Worm (Caenorhabditis elegans) whole organism, late embryonic: ENCODE results near the gene mam-2.

ENCODE experiments used
- C08G9.2 ChIP-seq: sonication (generic microtip); optimal IDR thresholded peaks from 2 replicates; lab custom pipeline; 2016; ENCODE audit warnings: mild to moderate bottlenecking, missing genetic modification characterization, moderate library complexity, missing compliant biosample characterization
- C38D4.7 ChIP-seq: fragments of 200-800 bp; sonication (Bioruptor generic); optimal IDR thresholded peaks from 2 replicates; lab custom pipeline; 2018; ENCODE audit warnings: mild to moderate bottlenecking, missing genetic modification characterization, moderate library complexity, missing compliant biosample characterization
- F13H6.1 ChIP-seq: sonication (generic microtip); optimal IDR thresholded peaks from 2 replicates; lab custom pipeline; 2016; ENCODE audit warnings: missing genetic modification characterization, missing compliant biosample characterization
- K02D7.2 ChIP-seq: sonication (generic microtip); optimal IDR thresholded peaks from 2 replicates; lab custom pipeline; 2017; ENCODE audit warnings: mild to moderate bottlenecking, missing genetic modification characterization, missing compliant biosample characterization
- K09A11.1 ChIP-seq: sonication (generic microtip); optimal IDR thresholded peaks from 2 replicates; lab custom pipeline; 2017; ENCODE audit warnings: antibody characterized with exemption, mild to moderate bottlenecking, missing genetic modification characterization, missing compliant biosample characterization; ENCODE audit not compliant: insufficient read depth
- T23F11.4 ChIP-seq: fragments of 200-800 bp; sonication (Bioruptor generic); optimal IDR thresholded peaks from 2 replicates; lab custom pipeline; 2018; ENCODE audit warnings: mild to moderate bottlenecking, missing genetic modification characterization, missing compliant biosample characterization
- ahr-1 ChIP-seq: sonication (generic microtip); optimal IDR thresholded peaks from 2 replicates; lab custom pipeline; 2016; ENCODE audit warnings: missing genetic modification characterization, missing compliant biosample characterization
- ceh-22 ChIP-seq: sonication (generic microtip); optimal IDR thresholded peaks from 2 replicates; lab custom pipeline; 2017; ENCODE audit warnings: missing biosample characterization, missing genetic modification characterization
- ceh-30 ChIP-seq: fragments of 150-350 bp; optimal IDR thresholded peaks from 2 replicates; lab custom pipeline; 2014; ENCODE audit warnings: missing biosample characterization, missing genetic modification characterization
- ceh-34 ChIP-seq: sonication (generic microtip); optimal IDR thresholded peaks from 2 replicates; lab custom pipeline; 2016; ENCODE audit warnings: mild to moderate bottlenecking, missing genetic modification characterization, missing compliant biosample characterization
- ceh-45 ChIP-seq: fragments of 200-800 bp; sonication (Bioruptor generic); IDR thresholded peaks from 2 replicates; pipeline ENCODE4 v1.3.6; 2022; ENCODE audit warnings: missing genetic modification reagents, missing genetic modification characterization, missing compliant biosample characterization
- ceh-9 ChIP-seq: sonication (generic microtip); optimal IDR thresholded peaks from 2 replicates; lab custom pipeline; 2016; ENCODE audit warnings: mild to moderate bottlenecking, missing genetic modification characterization, inconsistent platforms, missing compliant biosample characterization
- dmd-4 ChIP-seq: sonication (generic microtip); optimal IDR thresholded peaks from 2 replicates; lab custom pipeline; 2016; ENCODE audit warnings: borderline replicate concordance, missing genetic modification characterization, missing compliant biosample characterization
- elt-4 ChIP-seq: sonication (generic microtip); optimal IDR thresholded peaks from 2 replicates; lab custom pipeline; 2016; ENCODE audit warnings: missing genetic modification characterization, missing compliant biosample characterization
- ets-4 ChIP-seq: sonication (generic microtip); optimal IDR thresholded peaks from 2 replicates; lab custom pipeline; 2016; ENCODE audit warnings: missing genetic modification characterization, missing compliant biosample characterization
- eyg-1 ChIP-seq: sonication (generic microtip); optimal IDR thresholded peaks from 2 replicates; lab custom pipeline; 2016; ENCODE audit warnings: missing genotype, missing genetic modification characterization, missing compliant biosample characterization
- gmeb-2 ChIP-seq: sonication (generic microtip); optimal IDR thresholded peaks from 2 replicates; lab custom pipeline; 2016; ENCODE audit warnings: missing genetic modification characterization, inconsistent platforms, missing compliant biosample characterization
- hlh-13 ChIP-seq: fragments of 200-800 bp; sonication (Bioruptor generic); optimal IDR thresholded peaks from 2 replicates; lab custom pipeline; 2018; ENCODE audit warnings: mild to moderate bottlenecking, missing genetic modification characterization, missing compliant biosample characterization
- hlh-30 ChIP-seq: sonication (generic microtip); optimal IDR thresholded peaks from 2 replicates; lab custom pipeline; 2017; ENCODE audit warnings: antibody characterized with exemption, missing genetic modification characterization, missing compliant biosample characterization; ENCODE audit not compliant: insufficient read depth
- hlh-8 ChIP-seq: sonication (generic microtip); optimal IDR thresholded peaks from 2 replicates; lab custom pipeline; 2016; ENCODE audit warnings: missing genotype, missing genetic modification characterization, missing compliant biosample characterization
- lim-6 ChIP-seq: sonication (generic microtip); optimal IDR thresholded peaks from 2 replicates; lab custom pipeline; 2016; ENCODE audit warnings: missing genetic modification characterization, missing compliant biosample characterization
- madf-2 ChIP-seq: sonication (generic microtip); optimal IDR thresholded peaks from 2 replicates; lab custom pipeline; 2017; ENCODE audit warnings: missing genetic modification characterization, missing compliant biosample characterization
- mec-3 ChIP-seq: sonication (generic microtip); optimal IDR thresholded peaks from 2 replicates; lab custom pipeline; 2016; ENCODE audit warnings: borderline replicate concordance, missing genetic modification characterization, missing compliant biosample characterization
- nhr-232 ChIP-seq: sonication (generic microtip); optimal IDR thresholded peaks from 2 replicates; lab custom pipeline; 2016; ENCODE audit warnings: missing genetic modification characterization, missing compliant biosample characterization
- npax-4 ChIP-seq: sonication (generic microtip); optimal IDR thresholded peaks from 2 replicates; lab custom pipeline; 2016; ENCODE audit warnings: missing genetic modification characterization, missing compliant biosample characterization
- pha-2 ChIP-seq: sonication (generic microtip); optimal IDR thresholded peaks from 2 replicates; lab custom pipeline; 2017; ENCODE audit warnings: mild to moderate bottlenecking, missing genetic modification characterization, missing compliant biosample characterization
- ref-2 ChIP-seq: sonication (generic microtip); optimal IDR thresholded peaks from 2 replicates; lab custom pipeline; 2016; ENCODE audit warnings: missing genetic modification characterization, missing compliant biosample characterization
- rnt-1 ChIP-seq: sonication (generic microtip); optimal IDR thresholded peaks from 2 replicates; lab custom pipeline; 2016; ENCODE audit warnings: missing genetic modification characterization, missing compliant biosample characterization
- sox-4 ChIP-seq: sonication (generic microtip); optimal IDR thresholded peaks from 2 replicates; lab custom pipeline; 2017; ENCODE audit warnings: mild to moderate bottlenecking, missing genetic modification characterization, inconsistent platforms, missing compliant biosample characterization
- syd-9 ChIP-seq: sonication (generic microtip); optimal IDR thresholded peaks from 2 replicates; lab custom pipeline; 2016; ENCODE audit warnings: mild to moderate bottlenecking, missing genetic modification characterization, moderate library complexity, missing compliant biosample characterization
- tbx-2 ChIP-seq: sonication (generic microtip); optimal IDR thresholded peaks from 2 replicates; lab custom pipeline; 2016; ENCODE audit warnings: missing genetic modification characterization, missing compliant biosample characterization
- tbx-7 ChIP-seq: sonication (generic microtip); optimal IDR thresholded peaks from 2 replicates; lab custom pipeline; 2016; ENCODE audit warnings: missing genotype, missing genetic modification characterization, missing compliant biosample characterization
- ttx-3 ChIP-seq: sonication (generic microtip); optimal IDR thresholded peaks from 2 replicates; lab custom pipeline; 2016; ENCODE audit warnings: missing genetic modification reagents, missing genetic modification characterization, missing compliant biosample characterization
- unc-42 ChIP-seq: sonication (generic microtip); optimal IDR thresholded peaks from 2 replicates; lab custom pipeline; 2016; ENCODE audit warnings: missing genotype, missing genetic modification characterization, missing compliant biosample characterization
- unc-55 ChIP-seq: sonication (generic microtip); optimal IDR thresholded peaks from 2 replicates; lab custom pipeline; 2017; ENCODE audit warnings: missing biosample characterization, missing genetic modification reagents, missing genetic modification characterization
- unc-86 ChIP-seq: sonication (generic microtip); optimal IDR thresholded peaks from 2 replicates; lab custom pipeline; 2016; ENCODE audit warnings: missing genetic modification characterization, missing compliant biosample characterization
- ztf-16 ChIP-seq: sonication (generic microtip); optimal IDR thresholded peaks from 2 replicates; lab custom pipeline; 2017; ENCODE audit warnings: missing genetic modification characterization, missing compliant biosample characterization

mam-2 gene

DNA sequence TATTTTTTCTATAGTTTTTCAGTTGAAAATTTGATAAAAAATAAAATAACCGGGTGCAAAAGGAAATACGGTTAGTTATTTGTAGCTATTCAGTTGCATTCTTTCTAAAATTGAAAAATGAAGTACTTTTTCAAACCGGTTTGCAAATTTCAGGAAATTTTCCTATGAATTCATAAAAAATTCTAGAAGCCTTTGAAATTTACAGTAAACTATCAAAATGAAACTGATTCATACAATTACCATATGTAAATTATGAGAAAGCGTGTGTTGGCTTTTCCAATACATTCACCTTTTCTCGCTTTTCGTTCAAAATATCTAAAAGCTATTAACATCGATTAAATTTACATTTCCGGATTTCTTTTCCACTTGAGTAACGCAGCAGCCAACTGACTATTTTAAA is 34.0 kb downstream of the mam-2 start, which contains the start of gene ent-7:
Gene ent-7, plus strand, starts transcription at position 301 of the 400 bp plus-strand sequence.
- TF ChIP-seq syd-9 (tag; lab: Kevin White, UChicago) (no peak), npax-4 (tag; lab: Kevin White, UChicago) (no peak), hlh-30 (tag; lab: Kevin White, UChicago) (no peak), C38D4.7 (GFP tag; lab: Kevin White, UChicago) (no peak), unc-86 (tag; lab: Kevin White, UChicago) (no peak), elt-4 (tag; lab: Kevin White, UChicago) (no peak), ets-4 (tag; lab: Kevin White, UChicago) (no peak), gmeb-2 (tag; lab: Kevin White, UChicago) (no peak)

DNA sequence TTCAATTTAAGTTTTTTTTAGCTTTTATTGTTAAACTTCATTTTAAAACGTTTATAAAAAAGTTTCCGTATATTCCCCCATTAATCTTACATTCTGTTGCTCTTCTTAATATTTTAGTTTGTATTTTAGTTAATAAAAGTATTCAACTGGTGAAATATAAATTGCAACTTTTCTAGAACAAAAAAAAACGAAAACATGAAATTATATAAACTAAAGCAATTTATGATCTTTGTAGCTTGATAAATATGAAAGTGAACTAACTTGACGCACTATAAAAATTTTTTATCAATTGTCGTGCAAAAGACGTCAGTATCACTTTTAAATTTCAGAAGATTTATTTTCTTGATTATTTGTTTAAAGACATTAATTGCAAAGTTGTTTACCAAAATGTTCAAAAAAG is 34.6 kb downstream of the mam-2 start, which contains the start of gene F44D12.2:
Gene F44D12.2, minus strand, starts transcription at position 101 of the 400 bp plus-strand sequence.
- TF ChIP-seq nhr-232 (tag; lab: Kevin White, UChicago) (no peak), ceh-22 (tag; lab: Kevin White, UChicago) (no peak), F13H6.1 (tag; lab: Kevin White, UChicago) (no peak)

DNA sequence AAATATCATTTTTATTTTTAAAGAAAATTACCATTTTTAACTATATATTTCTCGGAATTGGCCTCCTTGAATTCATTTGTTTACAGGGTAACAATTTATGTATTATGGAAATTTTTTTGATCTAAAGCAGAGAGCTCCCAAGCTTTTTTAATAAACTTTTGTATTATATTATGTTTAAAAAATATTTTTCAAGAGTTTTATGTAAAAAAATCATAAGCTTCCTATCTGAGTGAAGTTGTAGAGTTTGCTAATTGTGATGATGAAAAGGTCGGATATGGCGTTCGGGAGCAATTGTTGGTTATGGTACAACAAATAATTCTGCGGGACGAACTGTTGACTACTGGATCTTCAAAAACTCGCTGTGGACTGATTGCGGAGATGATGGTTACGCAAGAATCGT is 38.3 kb downstream of the mam-2 start, which contains the start of gene F44D12.19:
Gene F44D12.19, plus strand, starts transcription at position 301 of the 400 bp plus-strand sequence.
- TF ChIP-seq K09A11.1 = no peak
- no peak for TF ChIP-seq lim-6
- no peak for TF ChIP-seq K02D7.2 (tag; lab: Kevin White, UChicago)
- no peak for TF ChIP-seq T23F11.4
- TF ChIP-seq unc-42 = no peak
- no peak for TF ChIP-seq sox-4
- TF ChIP-seq unc-86 (tag; lab: Kevin White, UChicago) = no peak
- TF ChIP-seq hlh-13 (GFP tag; lab: Kevin White, UChicago) = no peak
- no peak for TF ChIP-seq F13H6.1 (tag; lab: Kevin White, UChicago)
- TF ChIP-seq ceh-34 (tag; lab: Kevin White, UChicago) = no peak
- TF ChIP-seq rnt-1 (tag; lab: Kevin White, UChicago) = no peak
- TF ChIP-seq dmd-4 (tag; lab: Kevin White, UChicago) = no peak
- no peak for TF ChIP-seq mec-3

ce11 chrIV:10022991-10023390 is 40.0 kb downstream of the mam-2 start, which contains the start of gene F44D12.8:
Gene F44D12.8, plus strand, starts transcription at chrIV:10023291.
- no peak for TF ChIP-seq ceh-30 (tag; lab: Kevin White, UChicago)
- no peak for TF ChIP-seq ahr-1 (tag; lab: Kevin White, UChicago)
- no peak for TF ChIP-seq pha-2
- no peak for TF ChIP-seq eyg-1 (tag; lab: Kevin White, UChicago)
- no peak for TF ChIP-seq K02D7.2 (tag; lab: Kevin White, UChicago)
- TF ChIP-seq unc-42 = no peak
- no peak for TF ChIP-seq ceh-9 (tag; lab: Kevin White, UChicago)
- no peak for TF ChIP-seq madf-2 (tag; lab: Kevin White, UChicago)
- no peak for TF ChIP-seq unc-55 (GFP tag; lab: Kevin White, UChicago)
- TF ChIP-seq tbx-2 (tag; lab: Kevin White, UChicago) = no peak
- no peak for TF ChIP-seq ttx-3 (tag; lab: Kevin White, UChicago)
- TF ChIP-seq hlh-13 (GFP tag; lab: Kevin White, UChicago) = no peak
- no peak for TF ChIP-seq tbx-7 (tag; lab: Kevin White, UChicago)
- TF ChIP-seq C08G9.2 (tag; lab: Kevin White, UChicago) = no peak
- no peak for TF ChIP-seq ceh-45 (GFP tag; lab: Robert Waterston, UW)
- no peak for TF ChIP-seq ztf-16 (tag; lab: Kevin White, UChicago)
- no peak for TF ChIP-seq sox-4
- TF ChIP-seq hlh-8 (tag; lab: Kevin White, UChicago) = no peak
- no peak for TF ChIP-seq ref-2 (tag; lab: Kevin White, UChicago)
